Worm (Caenorhabditis elegans) whole organism, young adult: ENCODE results near the gene F32F2.4.

Experiments used
- T07F8.4 ChIP-seq: sonication (generic microtip); optimal IDR thresholded peaks from 2 replicates; lab custom pipeline; 2016; ENCODE audit warnings: mild to moderate bottlenecking, missing genetic modification characterization, moderate library complexity, missing compliant biosample characterization
- ama-1 ChIP-seq, 3 experiments: fragments of 150-350 bp in 1 of 3; sonication (generic microtip) in 2 of 3; optimal IDR thresholded peaks; 2 replicates each; lab custom pipeline; 2014 to 2018; ENCODE audit warnings: missing biosample characterization in 2 of 3, missing genetic modification characterization in 2 of 3, missing genetic modification reagents in 2 of 3
- bed-1 ChIP-seq: fragments of 200-800 bp; sonication (Bioruptor generic); IDR thresholded peaks from 2 replicates; pipeline ENCODE4 v1.3.6; 2022; ENCODE audit warnings: missing genetic modification reagents, missing genetic modification characterization, missing compliant biosample characterization
- lsy-27 ChIP-seq: sonication (generic microtip); optimal IDR thresholded peaks from 2 replicates; lab custom pipeline; 2017; ENCODE audit warnings: missing genetic modification characterization, mild to moderate bottlenecking, missing compliant biosample characterization, antibody characterized with exemption, missing genotype, borderline replicate concordance; ENCODE audit not compliant: insufficient read depth
- tlf-1 ChIP-seq: fragments of 200-800 bp; sonication (Bioruptor generic); optimal IDR thresholded peaks from 2 replicates; lab custom pipeline; 2018; ENCODE audit warnings: mild to moderate bottlenecking, missing genetic modification characterization, missing compliant biosample characterization

- TF ChIP-seq T07F8.4 (tag; lab: Kevin White, UChicago) = no peak
- TF ChIP-seq lsy-27 (tag; lab: Kevin White, UChicago) = no peak
- TF ChIP-seq tlf-1 (GFP tag; lab: Kevin White, UChicago) = no peak
- TF ChIP-seq ama-1 (optimal IDR thresholded peaks at IDR 0.05; lab: Kevin White, UChicago) = no peak
- TF ChIP-seq ama-1 (GFP tag; optimal IDR thresholded peaks at IDR 0.05; lab: Kevin White, UChicago) = no peak
- TF ChIP-seq bed-1 = no peak
Measured at ce11 chrV:13298706-13299105, 22.6 kb downstream of the F32F2.4 start.
